Worm (Caenorhabditis elegans) whole organism, L4/young adult: ENCODE measurements around the gene atgp-2.

Source experiments
- W03F9.2 ChIP-seq: fragments of 150-350 bp; optimal IDR thresholded peaks from 2 replicates; lab custom pipeline; 2014; ENCODE audit warnings: missing biosample characterization, missing genetic modification characterization
- dao-5 ChIP-seq: sonication (generic microtip); optimal IDR thresholded peaks from 2 replicates; lab custom pipeline; 2016; ENCODE audit warnings: missing genotype, missing genetic modification characterization, moderate library complexity, missing compliant biosample characterization
- him-1 ChIP-seq: sonication (generic microtip); optimal IDR thresholded peaks from 2 replicates; lab custom pipeline; 2016; ENCODE audit warnings: missing genotype, missing genetic modification reagents, missing genetic modification characterization, missing compliant biosample characterization

The atgp-2 gene

DNA sequence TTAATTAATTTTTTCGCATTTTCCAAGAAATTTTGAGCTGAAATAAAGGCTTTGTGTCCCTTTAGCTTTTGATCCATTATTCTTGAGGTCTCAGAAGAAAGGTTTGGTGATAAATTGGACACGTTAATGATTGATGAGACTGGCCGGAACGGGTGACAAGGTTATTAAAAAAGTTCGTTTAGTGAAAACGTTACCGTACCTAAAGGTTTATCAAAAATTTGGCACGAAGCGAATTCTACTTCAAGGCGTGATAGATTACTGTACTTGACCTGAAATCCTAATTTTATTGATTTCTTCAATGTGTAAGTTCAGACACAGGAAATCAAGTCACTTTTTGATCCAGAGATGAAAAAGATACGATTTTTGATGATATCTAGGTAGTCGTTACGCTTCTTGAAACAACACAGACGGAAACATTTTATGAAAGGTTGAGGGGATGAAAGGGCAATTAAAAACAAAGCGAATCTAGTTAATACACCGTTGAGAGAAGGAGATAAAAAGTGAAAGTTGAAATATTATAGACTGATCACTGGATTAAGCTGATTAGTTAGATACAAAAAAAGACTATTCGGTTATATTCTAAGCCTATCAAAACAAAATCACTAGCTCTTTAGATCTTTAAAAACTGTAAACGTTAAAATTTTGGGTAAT is 33.3 kb downstream of the atgp-2 start:
- TF ChIP-seq W03F9.2 (tag; lab: Kevin White, UChicago) (no peak), him-1 (tag; lab: Kevin White, UChicago) (no peak), dao-5 (tag; lab: Kevin White, UChicago) (no peak)

DNA sequence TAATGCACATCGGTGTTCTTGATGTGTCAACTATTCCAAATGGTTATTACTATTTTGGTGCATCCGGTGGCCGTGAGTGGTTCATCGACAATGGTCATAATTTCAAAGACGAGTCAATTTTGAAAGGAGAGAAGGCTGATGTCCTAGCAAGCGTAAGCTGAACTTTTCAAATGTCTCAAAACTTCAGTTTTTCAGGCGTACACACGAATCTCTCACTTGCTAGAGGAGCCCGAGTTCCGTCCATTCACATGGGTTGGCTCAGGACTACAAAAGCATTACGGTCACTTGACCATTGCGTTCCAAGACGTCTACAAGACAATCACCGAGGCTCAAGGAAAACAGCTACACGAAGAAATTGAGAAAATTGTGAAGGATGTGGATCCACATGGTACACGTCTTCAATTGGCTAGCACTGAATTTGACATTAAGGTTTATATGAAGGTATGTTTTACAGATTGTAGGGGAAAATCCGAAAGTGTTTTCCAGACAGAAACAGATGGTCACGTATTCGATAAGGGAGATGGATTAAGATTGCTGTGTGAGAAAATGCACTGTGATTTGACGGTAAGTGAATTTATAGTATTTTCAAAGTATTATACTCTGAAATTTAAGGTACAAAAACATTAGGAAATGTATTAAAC is 34.5 kb downstream of the atgp-2 start:
- TF ChIP-seq him-1 (tag; lab: Kevin White, UChicago) (no peak), dao-5 (tag; lab: Kevin White, UChicago) (no peak), W03F9.2 (tag; lab: Kevin White, UChicago) (no peak)

DNA sequence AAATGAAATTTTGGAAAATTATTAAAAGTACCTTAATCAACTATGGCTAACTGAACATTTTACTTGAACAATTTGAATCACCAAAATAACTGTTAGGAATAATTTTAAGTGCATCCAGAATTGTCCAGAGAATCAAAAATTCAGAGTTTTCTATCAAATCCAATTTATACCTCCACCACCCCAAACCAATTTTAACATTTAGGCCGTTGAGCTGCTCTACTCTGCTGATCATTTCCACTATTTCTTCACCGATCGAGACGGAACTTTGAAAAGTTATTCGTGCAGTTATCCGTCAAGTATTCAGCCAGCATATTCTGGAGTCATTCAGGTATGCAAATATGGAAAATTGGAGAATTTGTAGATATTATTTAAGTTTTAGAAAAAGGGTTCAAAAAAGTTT is 35.4 kb downstream of the atgp-2 start:
- TF ChIP-seq W03F9.2 (tag; lab: Kevin White, UChicago): no peak
- no peak for TF ChIP-seq him-1 (tag; lab: Kevin White, UChicago)
- no peak for TF ChIP-seq dao-5 (tag; lab: Kevin White, UChicago)

DNA sequence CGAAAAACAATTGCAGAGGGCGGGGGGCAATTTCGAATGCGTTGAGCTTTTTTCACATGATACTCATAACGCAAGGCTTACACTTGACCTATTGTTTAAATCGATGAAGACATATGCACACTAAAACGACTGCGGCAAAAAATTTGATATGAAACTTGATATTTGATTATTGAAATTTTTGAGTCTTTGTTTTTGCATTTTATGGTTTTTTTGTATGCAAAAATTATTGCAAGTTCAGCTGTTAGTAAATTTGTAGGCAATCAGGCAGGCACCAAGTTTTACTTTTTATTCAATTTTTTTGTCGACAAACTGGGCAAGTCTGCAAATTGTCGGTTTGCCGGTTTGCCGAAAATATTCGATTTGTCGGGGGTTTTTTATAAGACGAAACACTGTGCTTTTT is 37.7 kb downstream of the atgp-2 start, which contains the start of gene arl-3:
arl-3 (plus strand) TSS at position 301 of the 400 bp plus-strand sequence.
- TF ChIP-seq him-1 (tag; lab: Kevin White, UChicago) (no peak), dao-5 (tag; lab: Kevin White, UChicago) (no peak), W03F9.2 (tag; lab: Kevin White, UChicago) (no peak)

DNA sequence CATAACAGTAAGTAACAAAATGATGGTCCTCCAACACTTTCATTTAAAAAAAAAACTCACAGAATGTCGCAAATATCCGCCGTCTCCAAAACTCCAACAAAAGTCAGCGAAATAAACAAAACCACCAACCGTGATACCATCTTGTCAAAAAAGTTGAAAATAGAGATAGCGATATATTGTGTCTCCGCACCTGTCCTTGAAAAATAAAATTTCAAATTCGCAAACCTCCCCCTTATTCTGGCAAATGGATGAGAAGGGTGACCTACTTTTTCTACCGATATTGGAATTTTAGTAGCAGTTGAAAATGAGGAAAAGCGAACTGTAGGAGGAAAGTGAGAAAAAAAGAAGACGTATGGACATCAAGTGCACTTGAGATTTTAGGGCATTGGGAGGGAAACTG is 38.4 kb downstream of the atgp-2 start, which contains the start of gene F19H8.2:
F19H8.2 (minus strand) TSS at position 391 of the 400 bp plus-strand sequence.
- TF ChIP-seq him-1 (tag; lab: Kevin White, UChicago) (no peak), dao-5 (tag; lab: Kevin White, UChicago) (no peak), W03F9.2 (tag; lab: Kevin White, UChicago) (no peak)

DNA sequence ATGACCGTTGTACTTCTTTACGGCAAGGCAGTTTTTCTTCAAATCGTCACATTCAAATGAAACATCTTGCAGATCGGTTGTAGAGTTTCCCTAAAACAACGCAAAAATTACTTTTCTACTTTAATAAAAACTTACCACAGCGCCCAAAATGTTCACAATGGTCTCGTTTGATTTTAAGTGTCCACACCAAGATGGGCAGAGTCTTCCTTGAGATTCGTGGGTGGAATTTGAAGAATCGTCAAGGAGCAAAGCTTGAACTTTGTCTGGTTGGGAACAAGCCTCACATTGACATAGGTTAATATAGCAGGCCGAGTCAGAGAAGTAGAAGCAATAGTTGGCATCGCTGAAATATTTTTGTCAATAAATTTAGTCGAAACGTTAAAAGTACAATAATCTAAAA is 38.9 kb downstream of the atgp-2 start:
- no peak for TF ChIP-seq him-1 (tag; lab: Kevin White, UChicago)
- no peak for TF ChIP-seq dao-5 (tag; lab: Kevin White, UChicago)
- TF ChIP-seq W03F9.2 (tag; lab: Kevin White, UChicago): no peak

DNA sequence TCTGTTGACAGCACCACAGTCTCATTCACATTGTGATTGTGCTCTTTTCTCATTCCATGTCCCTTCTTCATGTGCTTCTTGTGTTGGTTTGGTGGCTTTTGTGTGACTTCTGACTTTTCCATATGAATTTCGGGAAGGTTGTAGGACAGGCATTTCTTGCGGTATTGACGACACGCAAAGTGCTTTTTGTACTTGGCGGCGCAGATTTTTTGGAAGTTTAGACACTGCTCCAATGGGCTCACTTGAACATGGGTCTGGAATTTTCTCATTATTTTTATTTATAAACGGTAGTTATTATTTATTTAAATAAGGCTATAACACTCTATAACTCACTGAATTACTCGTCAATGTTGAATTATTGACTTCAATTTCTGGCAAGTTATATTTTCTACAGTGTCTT is 39.6 kb downstream of the atgp-2 start:
- TF ChIP-seq W03F9.2 (tag; lab: Kevin White, UChicago) (no peak), dao-5 (tag; lab: Kevin White, UChicago) (no peak), him-1 (tag; lab: Kevin White, UChicago) (no peak)

DNA sequence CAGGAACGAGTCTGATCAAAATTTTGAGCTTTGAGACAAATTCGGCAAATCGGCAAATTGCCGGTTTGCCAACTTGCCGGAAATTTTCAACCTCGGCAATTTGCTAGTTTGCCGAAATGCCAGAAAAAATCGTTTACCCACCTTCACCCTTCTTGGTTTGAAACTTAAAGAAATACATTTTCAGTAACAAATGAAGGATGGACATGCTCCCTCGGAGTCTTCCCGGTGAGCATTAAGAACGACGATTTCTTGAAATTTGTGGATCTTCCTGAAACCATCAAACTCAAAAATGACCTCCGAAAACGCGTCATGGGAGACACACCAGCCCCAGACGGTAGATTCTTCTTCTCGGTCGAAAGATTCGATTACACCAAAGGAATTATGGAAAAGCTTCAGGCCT is 41.1 kb downstream of the atgp-2 start:
- no peak for TF ChIP-seq dao-5 (tag; lab: Kevin White, UChicago)
- no peak for TF ChIP-seq W03F9.2 (tag; lab: Kevin White, UChicago)
- TF ChIP-seq him-1 (tag; lab: Kevin White, UChicago): no peak

DNA sequence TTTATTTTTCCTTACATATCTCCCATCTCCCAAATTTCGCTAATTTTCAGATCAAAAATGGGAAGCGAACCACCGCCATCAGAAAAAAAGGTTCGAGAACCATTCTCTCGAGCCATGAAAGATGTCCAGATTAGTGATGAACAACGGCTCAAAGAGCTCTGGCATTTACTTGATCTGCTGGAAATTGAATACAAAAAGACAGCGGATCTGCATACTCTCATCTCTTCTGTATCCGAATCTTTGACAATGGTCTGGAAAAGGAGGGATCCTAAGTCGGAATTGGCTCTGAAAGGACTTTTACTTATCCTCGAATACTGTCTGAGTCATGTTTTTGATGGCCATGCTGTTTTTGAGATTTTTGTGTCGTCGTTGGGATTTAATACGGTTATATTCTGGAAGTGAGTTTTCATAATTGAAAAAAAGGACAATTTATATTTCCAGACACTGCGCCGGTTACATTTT is 43.0 kb downstream of the atgp-2 start, which contains the start of gene tps-2:
tps-2 (plus strand) TSS at position 51 of the 462 bp plus-strand sequence.
- TF ChIP-seq W03F9.2 (tag; lab: Kevin White, UChicago) (no peak), dao-5 (tag; lab: Kevin White, UChicago) (no peak)

DNA sequence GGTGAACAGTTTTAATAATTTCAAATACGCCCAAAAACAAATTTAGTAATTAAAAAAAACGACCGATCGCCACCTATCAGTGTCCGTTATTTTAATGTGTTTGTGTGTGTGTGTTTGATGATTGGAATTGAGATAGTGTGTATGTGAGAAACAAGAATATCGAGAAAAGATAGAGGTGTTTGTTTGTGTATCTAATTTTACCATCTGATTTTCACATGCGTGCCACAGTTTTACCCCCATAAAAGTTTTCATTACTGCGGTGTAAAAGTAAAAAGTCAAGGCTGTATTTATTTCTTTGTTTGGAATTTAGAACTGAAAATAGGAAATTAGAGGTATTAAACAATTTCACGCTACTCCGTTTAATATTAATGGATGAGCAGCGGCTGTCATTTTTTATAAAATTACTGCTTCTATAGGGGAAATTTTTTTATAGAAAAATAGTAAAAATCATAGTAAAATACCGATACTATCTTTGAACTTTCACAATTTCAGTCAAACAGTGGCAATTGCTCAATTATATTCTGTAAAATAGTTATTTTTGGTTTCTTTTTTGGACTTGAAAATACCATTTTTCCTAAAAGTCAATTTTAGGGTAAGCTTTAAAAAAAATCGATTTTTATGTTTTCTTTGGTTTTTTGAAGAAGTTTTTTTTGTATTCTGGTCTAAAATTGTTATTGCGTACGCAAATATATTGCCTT is 43.8 kb downstream of the atgp-2 start:
- TF ChIP-seq W03F9.2 (tag; lab: Kevin White, UChicago) (no peak), dao-5 (tag; lab: Kevin White, UChicago) (no peak), him-1 (tag; lab: Kevin White, UChicago) (no peak)

DNA sequence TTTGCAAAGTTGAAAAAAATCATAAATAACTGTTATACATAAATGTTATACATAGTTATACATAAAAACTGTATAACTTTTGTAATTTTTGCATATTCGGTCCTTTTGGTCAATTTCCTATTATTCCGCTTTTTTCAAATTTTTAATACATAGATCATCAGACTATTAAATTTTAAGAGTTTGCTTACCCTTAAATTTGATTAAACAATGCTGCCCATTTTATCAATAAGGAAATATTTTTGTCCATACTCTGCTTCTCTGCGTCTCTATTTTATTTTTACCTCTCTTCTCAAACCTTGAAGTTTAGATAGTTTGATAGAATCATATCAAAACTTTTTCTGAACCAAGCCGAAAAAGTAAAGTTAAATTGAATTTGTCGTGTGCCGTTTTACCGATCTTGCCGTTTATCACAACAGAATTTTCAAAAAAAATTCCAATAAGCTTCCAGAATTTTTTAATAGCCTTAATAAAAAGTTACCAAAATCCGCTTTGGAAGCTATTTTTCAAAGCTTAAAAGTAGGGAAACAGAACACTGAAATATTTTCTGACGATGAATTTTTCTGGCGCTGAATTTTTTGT is 44.5 kb downstream of the atgp-2 start:
- TF ChIP-seq W03F9.2 (tag; lab: Kevin White, UChicago): no peak
- no peak for TF ChIP-seq him-1 (tag; lab: Kevin White, UChicago)
- no peak for TF ChIP-seq dao-5 (tag; lab: Kevin White, UChicago)

DNA sequence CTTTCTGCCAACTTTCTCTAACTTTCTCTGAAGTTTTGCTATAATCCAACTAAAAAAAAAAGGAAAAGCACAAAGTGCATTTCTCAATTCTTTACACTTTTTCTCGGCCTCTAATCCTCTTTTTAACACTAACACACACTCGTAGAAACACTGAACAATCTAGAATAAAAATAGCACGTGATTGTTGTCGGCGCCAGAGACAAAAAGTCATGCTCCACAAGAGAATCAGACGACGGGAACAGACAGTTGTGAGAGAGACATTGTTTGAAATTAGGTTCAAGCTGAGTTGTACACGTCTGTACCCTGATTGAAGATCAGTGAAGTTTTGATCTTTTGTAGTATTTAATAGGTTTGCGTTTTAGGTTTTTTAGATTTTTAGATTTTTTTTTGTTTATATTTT is 45.5 kb downstream of the atgp-2 start:
- TF ChIP-seq dao-5 (tag; lab: Kevin White, UChicago) (no peak), W03F9.2 (tag; lab: Kevin White, UChicago) (no peak), him-1 (tag; lab: Kevin White, UChicago) (no peak)

DNA sequence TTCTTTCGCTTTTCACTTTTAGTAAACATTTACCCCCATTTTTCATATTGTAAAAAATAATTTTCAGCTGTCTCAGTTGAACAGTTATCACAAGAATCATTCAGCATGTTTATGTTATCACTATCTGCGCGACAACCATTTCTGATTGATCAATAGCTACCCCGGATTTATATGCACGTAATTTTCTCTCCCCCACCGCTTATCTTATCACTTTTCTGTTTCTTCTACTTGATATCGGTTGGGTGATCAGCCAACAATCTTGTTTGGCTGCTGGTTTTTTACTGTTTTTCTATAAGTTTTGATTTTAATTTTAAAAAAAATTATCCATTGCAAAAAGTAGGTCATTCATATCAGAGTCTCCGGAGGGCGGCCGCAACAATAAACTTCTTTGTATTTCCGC is 46.1 kb downstream of the atgp-2 start:
- TF ChIP-seq him-1 (tag; lab: Kevin White, UChicago) (no peak), W03F9.2 (tag; lab: Kevin White, UChicago) (no peak), dao-5 (tag; lab: Kevin White, UChicago) (no peak)
